Worm (Caenorhabditis elegans): ENCODE measurements around the gene F36F12.1.
"Not testable (repeated sequence)": the region's sequence is repeated elsewhere in the genome, so short reads cannot be mapped to it uniquely, and the experiment has no call there.

The F36F12.1 gene

ce11 chrV:2122517-2122916 is 19.5 kb upstream of the F36F12.1 start, which contains the start of gene F22F7.2:
F22F7.2 (plus strand) TSS chrV:2122782.
- no peak for TF ChIP-seq unc-62 (GFP tag; optimal IDR thresholded peaks at IDR 0.05)

ce11 chrV:2121910-2122362 is 18.9 kb upstream of the F36F12.1 start, which contains the start of gene F22F7.8:
F22F7.8 (minus strand) TSS chrV:2121960.
- no peak for TF ChIP-seq unc-62 (GFP tag; optimal IDR thresholded peaks at IDR 0.05)

DNA sequence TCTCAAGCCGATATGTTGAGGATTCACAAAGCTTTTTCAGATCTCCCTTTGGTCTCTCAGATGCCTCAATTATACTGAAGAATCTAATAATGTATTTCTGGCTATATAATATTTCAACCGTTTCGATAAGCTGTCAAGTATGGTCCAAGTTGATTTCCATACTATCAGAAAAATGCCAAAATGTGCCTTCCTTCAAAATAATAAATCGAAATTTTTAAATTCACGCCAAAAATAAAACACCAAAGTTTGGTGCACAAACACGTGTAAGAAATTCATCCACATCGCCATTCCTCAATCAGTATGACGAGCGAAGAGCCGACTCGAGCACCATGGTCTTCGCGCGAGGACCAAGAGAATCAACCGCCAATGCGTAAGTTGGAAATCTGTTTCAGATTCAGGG is 16.5 kb upstream of the F36F12.1 start, which contains the start of gene F22F7.11:
Gene F22F7.11, plus strand, starts transcription at position 301 of the 400 bp plus-strand sequence.
- TF ChIP-seq unc-62 (GFP tag; optimal IDR thresholded peaks at IDR 0.05), result no peak

DNA sequence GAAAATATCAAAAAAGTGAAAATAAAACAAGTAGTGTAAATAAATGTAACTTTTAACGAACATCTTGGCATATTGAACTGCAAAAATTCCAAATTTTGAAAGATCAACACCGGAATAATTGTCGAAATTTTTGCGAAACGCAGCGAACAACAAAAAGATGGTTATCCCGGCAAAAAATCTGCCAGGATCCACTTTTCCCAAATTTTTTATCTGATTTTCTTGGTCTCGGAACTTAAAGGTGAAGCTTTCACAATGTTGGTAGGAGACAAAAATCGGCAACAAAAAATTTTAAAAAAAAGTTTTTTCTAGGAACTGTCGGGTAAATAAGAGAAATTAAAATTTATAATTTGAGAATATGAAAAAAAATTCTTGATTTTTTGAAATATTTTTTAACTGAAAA is 15.6 kb upstream of the F36F12.1 start, which contains the start of gene bgnt-1.2:
Gene bgnt-1.2, minus strand, starts transcription at position 101 of the 400 bp plus-strand sequence.
- no peak for TF ChIP-seq unc-62 (GFP tag; optimal IDR thresholded peaks at IDR 0.05)

- TF ChIP-seq unc-62 (GFP tag; optimal IDR thresholded peaks at IDR 0.05), result no peak
Observed at ce11 chrV:2110368-2110767, 7.3 kb upstream of the F36F12.1 start, which contains the start of gene F22F7.3. F22F7.3 (plus strand) TSS chrV:2110668.

DNA sequence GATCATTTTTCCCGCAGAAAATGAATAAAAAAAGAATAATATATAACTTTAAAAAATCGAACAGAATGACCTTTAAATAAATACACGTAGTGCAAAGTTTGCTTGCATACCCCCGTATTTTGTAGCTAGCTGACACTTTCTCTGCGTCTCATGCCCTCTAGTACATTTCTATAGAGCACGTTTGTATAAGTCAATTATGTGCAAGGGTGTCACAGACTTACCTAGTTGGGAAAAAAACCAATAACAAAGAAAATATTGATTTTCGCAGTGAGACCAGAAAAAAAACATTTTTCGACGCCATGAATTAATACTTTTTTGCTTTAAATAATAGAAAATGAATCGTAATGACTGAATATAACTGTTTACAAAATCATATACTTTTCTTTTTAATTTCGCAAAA is 6.3 kb upstream of the F36F12.1 start, which contains the start of gene ckb-4:
Gene ckb-4, minus strand, starts transcription at position 140 of the 400 bp plus-strand sequence.
- TF ChIP-seq unc-62 (GFP tag; optimal IDR thresholded peaks at IDR 0.05), result no peak

- no peak for TF ChIP-seq unc-62 (GFP tag; optimal IDR thresholded peaks at IDR 0.05)
Observed at ce11 chrV:2105976-2106375, 3.0 kb upstream of the F36F12.1 start, which contains the start of gene F22F7.4. F22F7.4 (minus strand) TSS chrV:2106076.

ce11 chrV:2099040-2099439 is 4.0 kb downstream of the F36F12.1 start, which contains the start of gene F36F12.7:
F36F12.7 (plus strand) TSS chrV:2099340.
- no peak for TF ChIP-seq unc-62 (GFP tag; optimal IDR thresholded peaks at IDR 0.05)

ce11 chrV:2097653-2098052 is 5.4 kb downstream of the F36F12.1 start, which contains the start of gene clec-208:
clec-208 (plus strand) TSS chrV:2097953.
- TF ChIP-seq unc-62 (GFP tag; optimal IDR thresholded peaks at IDR 0.05), result no peak

ce11 chrV:2095772-2096171 is 7.2 kb downstream of the F36F12.1 start, which contains the start of gene clec-207:
clec-207 (plus strand) TSS chrV:2096072.
- no peak for TF ChIP-seq unc-62 (GFP tag; optimal IDR thresholded peaks at IDR 0.05)

DNA sequence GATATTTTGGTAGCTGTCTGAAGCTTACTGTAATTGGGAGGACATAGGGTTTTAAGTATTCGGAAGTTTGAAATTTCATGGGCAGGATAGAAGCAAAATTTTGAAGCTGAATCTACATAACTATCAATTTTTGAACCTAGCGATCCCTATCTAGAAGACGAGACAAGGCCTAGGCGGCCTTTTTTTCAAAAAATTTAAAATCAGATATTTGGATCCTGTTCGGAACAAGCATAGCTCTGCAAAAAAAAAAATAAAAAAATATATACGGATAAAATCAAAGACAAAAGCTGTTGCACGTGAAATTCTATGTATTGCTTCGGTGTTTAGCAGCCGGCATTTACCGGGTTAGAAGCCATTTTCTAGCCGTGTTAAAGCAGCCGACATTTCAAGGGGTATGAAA is 7.8 kb downstream of the F36F12.1 start, which contains the start of gene F36F12.2:
Gene F36F12.2, minus strand, starts transcription at position 101 of the 400 bp plus-strand sequence.
- no peak for TF ChIP-seq unc-62 (GFP tag; optimal IDR thresholded peaks at IDR 0.05)

DNA sequence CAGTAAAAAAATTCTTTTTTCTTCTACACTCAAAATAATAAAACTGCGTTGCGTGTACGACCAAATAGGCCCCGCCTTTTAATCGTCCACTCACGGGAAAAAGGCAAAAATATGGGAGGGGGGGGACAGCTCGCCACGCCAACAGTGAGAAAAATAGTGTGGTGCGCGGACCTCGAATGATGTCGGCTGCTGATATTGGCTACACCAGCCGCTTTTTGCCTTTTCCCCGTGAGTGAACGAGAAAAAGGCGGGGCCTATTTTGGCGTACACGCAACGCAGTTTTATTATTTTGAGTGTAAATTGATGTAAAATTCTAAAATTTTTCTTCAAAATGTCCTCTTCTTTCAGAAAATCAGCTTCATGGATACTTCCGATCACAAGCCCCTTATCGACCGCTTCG is 12.7 kb downstream of the F36F12.1 start, which contains the start of gene ztf-28:
Gene ztf-28, plus strand, starts transcription at position 349 of the 400 bp plus-strand sequence.
- TF ChIP-seq unc-62 (GFP tag; optimal IDR thresholded peaks at IDR 0.05), result not testable (repeated sequence)

ce11 chrV:2085745-2086267 is 17.2 kb downstream of the F36F12.1 start, which contains the start of gene F36F12.3:
F36F12.3 (plus strand) TSS chrV:2085795.
- not testable (repeated sequence) for TF ChIP-seq unc-62 (GFP tag; optimal IDR thresholded peaks at IDR 0.05)

ce11 chrV:2083869-2084268 is 19.1 kb downstream of the F36F12.1 start:
- no peak for TF ChIP-seq unc-62 (GFP tag; optimal IDR thresholded peaks at IDR 0.05)

- no peak for TF ChIP-seq unc-62 (GFP tag; optimal IDR thresholded peaks at IDR 0.05)
Observed at ce11 chrV:2081894-2082293, 21.1 kb downstream of the F36F12.1 start.

ce11 chrV:2081269-2081668 is 21.7 kb downstream of the F36F12.1 start:
- TF ChIP-seq unc-62 (GFP tag; optimal IDR thresholded peaks at IDR 0.05), result no peak

- no peak for TF ChIP-seq unc-62 (GFP tag; optimal IDR thresholded peaks at IDR 0.05)
Observed at ce11 chrV:2076043-2076442, 27.0 kb downstream of the F36F12.1 start.

Data from whole organism, dauer.